Worm (Caenorhabditis elegans): ENCODE measurements around the gene abl-1.

abl-1 gene

ce11 chrX:10568385-10569149 lies 55.4 kb downstream of the abl-1 start (continued):
- no peak for TF ChIP-seq lsl-1 (GFP tag; optimal IDR thresholded peaks at IDR 0.05)
- TF ChIP-seq lin-26 (GFP tag; IDR thresholded peaks at IDR 0.05), result peak; percentile 78
- TF ChIP-seq F57A8.1 (GFP tag; optimal IDR thresholded peaks at IDR 0.05), result no peak
- no peak for TF ChIP-seq C17E4.6 (GFP tag; IDR thresholded peaks at IDR 0.05)
- peak; percentile 98 for TF ChIP-seq lir-1 (GFP tag; conservative IDR thresholded peaks at IDR 0.05)
- TF ChIP-seq akir-1 (GFP tag; optimal IDR thresholded peaks at IDR 0.05), result no peak
- peak; percentile 85 for TF ChIP-seq mcd-1 (GFP tag; IDR thresholded peaks at IDR 0.05)
- TF ChIP-seq let-526 (GFP tag; IDR thresholded peaks at IDR 0.05), result no peak
- TF ChIP-seq hmg-1.2 (GFP tag; IDR thresholded peaks at IDR 0.05), result peak; percentile 87; the same call in 1 of the 2 replicates
- TF ChIP-seq T26A5.8 (tag; optimal IDR thresholded peaks at IDR 0.05), result no peak
- no peak for TF ChIP-seq aptf-2 (GFP tag; conservative IDR thresholded peaks at IDR 0.05)
- TF ChIP-seq lin-40 (tag; optimal IDR thresholded peaks at IDR 0.05), result peak; percentile 97
- TF ChIP-seq nhr-120 (GFP tag; IDR thresholded peaks at IDR 0.05), result no peak
- peak; percentile 58 for TF ChIP-seq sptf-2 (GFP tag; optimal IDR thresholded peaks at IDR 0.05)
- peak; percentile 49 for TF ChIP-seq snpc-4 (GFP tag; optimal IDR thresholded peaks at IDR 0.05)
- TF ChIP-seq snpc-4 (tag; optimal IDR thresholded peaks at IDR 0.05), result peak; percentile 39 to 79 (median 64)
- TF ChIP-seq mes-4 (tag; optimal IDR thresholded peaks at IDR 0.05), result no peak
- peak; percentile 88 for TF ChIP-seq ztf-26 (tag; optimal IDR thresholded peaks at IDR 0.05)
- no peak for TF ChIP-seq B0019.2 (GFP tag; conservative IDR thresholded peaks at IDR 0.05)
- no peak for TF ChIP-seq fkh-3 (tag; optimal IDR thresholded peaks at IDR 0.05)
- TF ChIP-seq ceh-100 (GFP tag; IDR thresholded peaks at IDR 0.05), result no peak
- peak; percentile 79 for TF ChIP-seq die-1 (tag; optimal IDR thresholded peaks at IDR 0.05)
- TF ChIP-seq ceh-40 (GFP tag; IDR thresholded peaks at IDR 0.05), result no peak
- peak; percentile 66 for TF ChIP-seq B0035.1 (tag; optimal IDR thresholded peaks at IDR 0.05)
- TF ChIP-seq tbp1 (GFP tag; optimal IDR thresholded peaks at IDR 0.05), result peak; percentile 49
- no peak for TF ChIP-seq F49E8.2 (tag; optimal IDR thresholded peaks at IDR 0.05; ENCODE audit: insufficient read depth)
- peak; percentile 100 for TF ChIP-seq zfh-2 (GFP tag; conservative IDR thresholded peaks at IDR 0.05)
- TF ChIP-seq ztf-22 (GFP tag; optimal IDR thresholded peaks at IDR 0.05), result peak; percentile 55
- peak; percentile 90 for TF ChIP-seq ZK185.1 (tag; optimal IDR thresholded peaks at IDR 0.05; ENCODE audit: poor library complexity, severe bottlenecking)
- peak; percentile 91 for TF ChIP-seq dox-1 (GFP tag; IDR thresholded peaks at IDR 0.05)
- TF ChIP-seq nhr-179 (tag; optimal IDR thresholded peaks at IDR 0.05), result no peak
- peak; percentile 52 for TF ChIP-seq zim-3 (tag; optimal IDR thresholded peaks at IDR 0.05)
- no peak for TF ChIP-seq ceh-91 (GFP tag; IDR thresholded peaks at IDR 0.05)
- TF ChIP-seq gei-17 (GFP tag; optimal IDR thresholded peaks at IDR 0.05), result peak; percentile 88
- TF ChIP-seq Y67H2A.10 (GFP tag; conservative IDR thresholded peaks at IDR 0.05), result peak; percentile 40; the same call in 1 of the 2 replicates
- TF ChIP-seq madf-8 (GFP tag; conservative IDR thresholded peaks at IDR 0.05), result no peak
- peak; percentile 53 for TF ChIP-seq athp-1 (tag; optimal IDR thresholded peaks at IDR 0.05)
- TF ChIP-seq dpl-1 (GFP tag; optimal IDR thresholded peaks at IDR 0.05), result no peak
- TF ChIP-seq tbx-9 (tag; optimal IDR thresholded peaks at IDR 0.05; ENCODE audit: borderline replicate concordance), result no peak
- no peak for TF ChIP-seq F10E7.11 (tag; optimal IDR thresholded peaks at IDR 0.05)
- no peak for TF ChIP-seq nhr-27 (tag; optimal IDR thresholded peaks at IDR 0.05)
- no peak for TF ChIP-seq hlh-26 (GFP tag; conservative IDR thresholded peaks at IDR 0.05)
- TF ChIP-seq lin-35 (GFP tag; optimal IDR thresholded peaks at IDR 0.05), result peak in 1 of 3 experiments; percentile 74
- peak; percentile 40 for TF ChIP-seq pbrm-1 (GFP tag; IDR thresholded peaks at IDR 0.05)
- no peak for TF ChIP-seq F33H1.4 (GFP tag; IDR thresholded peaks at IDR 0.05)
- no peak for TF ChIP-seq aptf-3 (GFP tag; IDR thresholded peaks at IDR 0.05)
- TF ChIP-seq snpc-1.1 (tag; optimal IDR thresholded peaks at IDR 0.05; ENCODE audit: insufficient read depth), result no peak
